Worm (Caenorhabditis elegans) whole organism, L4 larva: ENCODE data around the gene perm-3.

Source experiments
- T20F7.1 ChIP-seq: fragments of 200-800 bp; sonication (Bioruptor generic); optimal IDR thresholded peaks from 2 replicates; lab custom pipeline; 2018; ENCODE audit warnings: mild to moderate bottlenecking, missing genetic modification characterization, missing compliant biosample characterization
- Y105C5A.15 ChIP-seq: fragments of 200-800 bp; sonication (Bioruptor generic); IDR thresholded peaks from 2 replicates; pipeline ENCODE4 v1.3.6; 2022; ENCODE audit warnings: missing genetic modification characterization, missing compliant biosample characterization
- Y5F2A.4 ChIP-seq: fragments of 200-800 bp; sonication (Bioruptor generic); optimal IDR thresholded peaks from 2 replicates; lab custom pipeline; 2018; ENCODE audit warnings: mild to moderate bottlenecking, missing genetic modification characterization, missing compliant biosample characterization
- Y75B8A.6 ChIP-seq: fragments of 200-800 bp; sonication (Bioruptor generic); IDR thresholded peaks from 2 replicates; pipeline ENCODE4 v1.3.6; 2022; ENCODE audit warnings: missing genetic modification reagents, missing genetic modification characterization, missing compliant biosample characterization
- ZK337.2 ChIP-seq: fragments of 200-800 bp; sonication (Bioruptor generic); IDR thresholded peaks from 2 replicates; pipeline ENCODE4 v1.3.6; 2022; ENCODE audit warnings: missing genetic modification reagents, missing genetic modification characterization, missing compliant biosample characterization
- aha-1 ChIP-seq: fragments of 150-350 bp; peaks from one replicate; lab custom pipeline; 2014; ENCODE audit warnings: missing biosample characterization, missing genetic modification characterization
- ama-1 ChIP-seq: fragments of 150-350 bp; optimal IDR thresholded peaks from 2 replicates; lab custom pipeline; 2014; ENCODE audit warnings: inconsistent platforms, mixed read lengths
- ceh-28 ChIP-seq: fragments of 150-350 bp; optimal IDR thresholded peaks from 2 replicates; lab custom pipeline; 2014; ENCODE audit warnings: missing biosample characterization, missing genetic modification reagents, missing genetic modification characterization
- ceh-32 ChIP-seq: sonication (generic microtip); optimal IDR thresholded peaks from 2 replicates; lab custom pipeline; 2016; ENCODE audit warnings: mild to moderate bottlenecking, missing genetic modification characterization, missing compliant biosample characterization; ENCODE audit not compliant: poor library complexity
- ceh-62 ChIP-seq: sonication (generic microtip); optimal IDR thresholded peaks from 2 replicates; lab custom pipeline; 2017; ENCODE audit warnings: missing biosample characterization, missing genetic modification characterization
- ces-1 ChIP-seq: fragments of 150-350 bp; sonication (generic microtip); optimal IDR thresholded peaks from 4 replicates; lab custom pipeline; 2014; ENCODE audit warnings: missing biosample characterization, missing genetic modification reagents, missing genetic modification characterization
- daf-12 ChIP-seq: fragments of 150-350 bp; optimal IDR thresholded peaks from 2 replicates; lab custom pipeline; 2014; ENCODE audit warnings: missing biosample characterization, missing genetic modification reagents, missing genetic modification characterization
- daf-16 ChIP-seq, 3 experiments: sonication (generic microtip); optimal IDR thresholded peaks; 2 replicates each; lab custom pipeline; 2016 to 2017; ENCODE audit warnings: missing genetic modification characterization in 3 of 3, missing genetic modification reagents in 3 of 3, mild to moderate bottlenecking in 2 of 3, missing compliant biosample characterization in 2 of 3, missing biosample characterization in 1 of 3, moderate library complexity in 1 of 3
- daf-19 ChIP-seq: fragments of 200-800 bp; sonication (Bioruptor generic); conservative IDR thresholded peaks from 2 replicates; pipeline ENCODE4 v1.3.6; 2022; ENCODE audit warnings: missing genetic modification characterization, missing compliant biosample characterization
- dmd-6 ChIP-seq: fragments of 200-800 bp; sonication (Bioruptor generic); IDR thresholded peaks from 2 replicates; pipeline ENCODE4 v1.3.6; 2022; ENCODE audit warnings: missing genetic modification reagents, missing genetic modification characterization, missing compliant biosample characterization
- dpl-1 ChIP-seq: fragments of 150-350 bp; optimal IDR thresholded peaks from 2 replicates; lab custom pipeline; 2014; ENCODE audit warnings: missing biosample characterization, missing genetic modification reagents, missing genetic modification characterization
- duxl-1 ChIP-seq: sonication (generic microtip); optimal IDR thresholded peaks from 2 replicates; lab custom pipeline; 2016; ENCODE audit warnings: mild to moderate bottlenecking, missing genetic modification characterization, moderate library complexity, missing compliant biosample characterization; ENCODE audit not compliant: poor library complexity
- dve-1 ChIP-seq: sonication (generic microtip); optimal IDR thresholded peaks from 2 replicates; lab custom pipeline; 2017; ENCODE audit warnings: antibody characterized with exemption, mild to moderate bottlenecking, missing genetic modification characterization, missing compliant biosample characterization; ENCODE audit not compliant: insufficient read depth
- egl-27 ChIP-seq: sonication (generic microtip); optimal IDR thresholded peaks from 3 replicates; lab custom pipeline; 2017; ENCODE audit warnings: missing biosample characterization, missing genetic modification reagents, missing genetic modification characterization
- egl-43 ChIP-seq: fragments of 200-800 bp; sonication (Bioruptor generic); IDR thresholded peaks from 2 replicates; pipeline ENCODE4 v1.3.6; 2022; ENCODE audit warnings: missing genetic modification reagents, missing genetic modification characterization, missing compliant biosample characterization
- fkh-10 ChIP-seq: fragments of 150-350 bp; optimal IDR thresholded peaks from 2 replicates; lab custom pipeline; 2014; ENCODE audit warnings: missing biosample characterization, missing genetic modification reagents, missing genetic modification characterization
- gei-8 ChIP-seq: fragments of 200-800 bp; sonication (Bioruptor generic); optimal IDR thresholded peaks from 2 replicates; lab custom pipeline; 2018; ENCODE audit warnings: mild to moderate bottlenecking, missing genetic modification characterization, missing compliant biosample characterization
- hlh-11 ChIP-seq: fragments of 200-800 bp; sonication (Bioruptor generic); optimal IDR thresholded peaks from 2 replicates; lab custom pipeline; 2018; ENCODE audit warnings: mild to moderate bottlenecking, missing genetic modification characterization, missing compliant biosample characterization
- hlh-30 ChIP-seq: sonication (generic microtip); optimal IDR thresholded peaks from 2 replicates; lab custom pipeline; 2017; ENCODE audit warnings: antibody characterized with exemption, mild to moderate bottlenecking, missing genetic modification characterization, missing compliant biosample characterization; ENCODE audit not compliant: insufficient read depth
- hmg-1.1 ChIP-seq: fragments of 200-800 bp; sonication (Bioruptor generic); IDR thresholded peaks from 2 replicates; pipeline ENCODE4 v1.3.6; 2022; ENCODE audit warnings: missing genetic modification reagents, missing genetic modification characterization, missing compliant biosample characterization
- jun-1 ChIP-seq: fragments of 150-350 bp; optimal IDR thresholded peaks from 2 replicates; lab custom pipeline; 2014; ENCODE audit warnings: missing biosample characterization, missing genetic modification reagents, missing genetic modification characterization
- lin-13 ChIP-seq: fragments of 150-350 bp; optimal IDR thresholded peaks from 2 replicates; lab custom pipeline; 2014; ENCODE audit warnings: missing biosample characterization, missing genetic modification reagents, missing genetic modification characterization
- lin-15B ChIP-seq: fragments of 150-350 bp; sonication (generic microtip); optimal IDR thresholded peaks from 3 replicates; lab custom pipeline; 2014; ENCODE audit warnings: missing biosample characterization, missing genetic modification characterization
- lin-29 ChIP-seq: fragments of 200-800 bp; sonication (Bioruptor generic); IDR thresholded peaks from 2 replicates; pipeline ENCODE4 v1.3.6; 2022; ENCODE audit warnings: missing genetic modification reagents, missing genetic modification characterization, missing compliant biosample characterization
- lin-38 ChIP-seq: fragments of 200-800 bp; sonication (Bioruptor generic); IDR thresholded peaks from 2 replicates; pipeline ENCODE4 v1.3.6; 2022; ENCODE audit warnings: missing genetic modification reagents, missing genetic modification characterization, missing compliant biosample characterization
- lin-39 ChIP-seq: fragments of 150-350 bp; optimal IDR thresholded peaks from 2 replicates; lab custom pipeline; 2014; ENCODE audit warnings: missing biosample characterization, missing genetic modification reagents, missing genetic modification characterization
- lir-3 ChIP-seq: sonication (generic microtip); optimal IDR thresholded peaks from 2 replicates; lab custom pipeline; 2016; ENCODE audit warnings: mild to moderate bottlenecking, missing genetic modification characterization, missing compliant biosample characterization
- madf-5 ChIP-seq, 2 experiments: fragments of 200-800 bp; sonication (Bioruptor generic); IDR thresholded peaks; 2 replicates each; pipeline ENCODE4 v1.3.6; 2022; ENCODE audit warnings: missing compliant biosample characterization in 2 of 2, missing genetic modification characterization in 2 of 2
- madf-9 ChIP-seq: fragments of 200-800 bp; sonication (Bioruptor generic); conservative IDR thresholded peaks from 2 replicates; pipeline ENCODE4 v1.3.6; 2022; ENCODE audit warnings: missing genetic modification reagents, missing genetic modification characterization, missing compliant biosample characterization
- nhr-102 ChIP-seq: sonication (generic microtip); optimal IDR thresholded peaks from 2 replicates; lab custom pipeline; 2016; ENCODE audit warnings: mild to moderate bottlenecking, missing genetic modification characterization, moderate library complexity, missing compliant biosample characterization
- nhr-28 ChIP-seq: fragments of 150-350 bp; optimal IDR thresholded peaks from 2 replicates; lab custom pipeline; 2014; ENCODE audit warnings: missing biosample characterization, missing genetic modification characterization
- nhr-48 ChIP-seq: sonication (generic microtip); optimal IDR thresholded peaks from 2 replicates; lab custom pipeline; 2016; ENCODE audit warnings: mild to moderate bottlenecking, missing genetic modification characterization, missing compliant biosample characterization
- nhr-6 ChIP-seq: fragments of 150-350 bp; optimal IDR thresholded peaks from 2 replicates; lab custom pipeline; 2014; ENCODE audit warnings: missing biosample characterization, missing genetic modification characterization
- nhr-77 ChIP-seq: fragments of 150-350 bp; optimal IDR thresholded peaks from 2 replicates; lab custom pipeline; 2014; ENCODE audit warnings: missing biosample characterization, missing genetic modification characterization
- php-3 ChIP-seq: fragments of 200-800 bp; sonication (Bioruptor generic); IDR thresholded peaks from 2 replicates; pipeline ENCODE4 v1.3.6; 2022; ENCODE audit warnings: missing genetic modification reagents, missing genetic modification characterization, missing compliant biosample characterization
- pqm-1 ChIP-seq: sonication (generic microtip); optimal IDR thresholded peaks from 2 replicates; lab custom pipeline; 2017; ENCODE audit warnings: missing biosample characterization, missing genetic modification characterization
- saeg-2 ChIP-seq: fragments of 200-800 bp; sonication (Bioruptor generic); IDR thresholded peaks from 2 replicates; pipeline ENCODE4 v1.3.6; 2022; ENCODE audit warnings: missing genetic modification reagents, missing genetic modification characterization, missing compliant biosample characterization
- spr-1 ChIP-seq: sonication (generic microtip); optimal IDR thresholded peaks from 2 replicates; lab custom pipeline; 2016; ENCODE audit warnings: mild to moderate bottlenecking, missing genetic modification characterization, missing compliant biosample characterization
- tra-1 ChIP-seq: fragments of 200-800 bp; sonication (Bioruptor generic); IDR thresholded peaks from 2 replicates; pipeline ENCODE4 v1.3.6; 2022; ENCODE audit warnings: missing genetic modification reagents, missing genetic modification characterization, missing compliant biosample characterization
- zfp-3 ChIP-seq: fragments of 200-800 bp; sonication (Bioruptor generic); conservative IDR thresholded peaks from 2 replicates; pipeline ENCODE4 v1.3.6; 2022; ENCODE audit warnings: missing genetic modification reagents, missing genetic modification characterization, missing compliant biosample characterization
- zip-11 ChIP-seq: fragments of 200-800 bp; sonication (Bioruptor generic); IDR thresholded peaks from 2 replicates; pipeline ENCODE4 v1.3.6; 2022; ENCODE audit warnings: missing genetic modification characterization, missing compliant biosample characterization
- ztf-7 ChIP-seq: fragments of 150-350 bp; optimal IDR thresholded peaks from 2 replicates; lab custom pipeline; 2014; ENCODE audit warnings: missing biosample characterization, missing genetic modification characterization

The perm-3 gene

DNA sequence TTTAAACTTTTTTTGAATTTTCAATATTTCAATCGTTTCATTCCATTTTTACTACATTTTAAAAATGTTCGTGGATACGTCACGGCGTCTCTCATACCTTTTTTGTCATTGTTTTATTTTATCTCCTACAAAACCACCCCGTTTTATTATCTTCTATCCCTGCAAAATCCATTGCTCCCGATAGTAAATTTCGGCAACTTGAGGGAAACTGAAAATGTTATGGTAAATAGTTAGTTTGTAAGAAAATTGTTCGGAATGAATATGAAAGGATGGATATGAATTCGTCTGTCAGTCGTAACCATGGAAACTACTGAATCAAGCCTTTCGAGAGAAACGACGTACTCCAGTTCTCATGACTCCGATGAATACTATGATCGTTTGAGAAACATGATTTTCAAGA is 13.3 kb downstream of the perm-3 start, which contains the start of gene F41H10.2:
F41H10.2 (plus strand) TSS at position 301 of the 400 bp plus-strand sequence.
- TF ChIP-seq lin-38 (GFP tag; lab: Robert Waterston, UW) (no peak), nhr-102 (tag; lab: Kevin White, UChicago) (no peak), ceh-28 (tag; lab: Kevin White, UChicago) (no peak), lin-15B (no peak), lin-13 (no peak), aha-1 (peak; percentile 66), T20F7.1 (no peak), lin-29 (no peak)

DNA sequence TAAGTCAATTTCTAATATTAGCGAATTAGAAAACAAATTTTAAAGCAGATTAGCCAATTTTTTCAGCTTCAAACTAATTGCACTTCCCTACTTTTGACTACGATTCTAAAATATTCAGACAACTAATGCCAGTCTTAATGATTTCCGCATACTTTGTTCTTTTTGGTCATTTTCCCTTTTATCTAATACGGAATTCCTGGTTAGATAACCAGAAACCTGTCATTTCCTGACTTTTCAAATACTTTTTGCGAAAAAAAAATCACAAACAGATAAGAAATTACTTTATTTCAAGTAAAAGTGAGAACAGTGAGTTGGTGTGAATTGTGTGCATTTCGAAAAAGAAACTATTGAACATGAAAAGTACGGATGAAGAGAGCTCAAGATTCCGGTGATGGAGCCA is 14.5 kb downstream of the perm-3 start:
- TF ChIP-seq dmd-6 (GFP tag; lab: Robert Waterston, UW) (peak; percentile 77), nhr-6 (tag; lab: Kevin White, UChicago) (no peak), daf-16 (GFP tag; optimal IDR thresholded peaks at IDR 0.05; lab: Kevin White, UChicago) (no peak), daf-16 (tag; optimal IDR thresholded peaks at IDR 0.05; lab: Kevin White, UChicago) (peak; percentile 65), lin-13 (no peak), tra-1 (peak; percentile 61; the same call in 1 of the 2 replicates), php-3 (0 out of 2 replicates have a peak, but pooled peaks have one; percentile 16), nhr-28 (tag; lab: Kevin White, UChicago) (peak; percentile 53), dve-1 (peak; percentile 70), ceh-62 (tag; lab: Kevin White, UChicago) (no peak), hlh-11 (peak; percentile 14)

DNA sequence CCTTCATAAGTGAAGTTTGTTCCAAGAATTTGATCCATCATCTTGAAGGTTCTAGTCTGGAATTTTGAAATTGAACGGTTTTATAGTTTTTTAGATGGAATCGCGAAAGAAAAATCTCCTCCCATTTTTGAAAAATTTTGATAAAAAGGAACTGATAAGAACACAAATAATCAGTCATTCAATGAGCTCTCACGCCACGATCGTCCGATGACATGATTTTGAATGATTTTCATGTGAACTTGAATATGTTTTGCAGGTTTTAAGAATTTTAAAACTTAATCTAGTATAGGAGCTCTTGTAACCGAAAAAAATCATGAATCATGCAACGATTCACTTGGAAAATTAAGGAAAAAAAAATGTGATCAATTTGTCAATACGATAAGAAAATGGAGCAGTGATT is 17.5 kb downstream of the perm-3 start, which contains the start of gene elo-5:
elo-5 (minus strand) TSS at position 56 of the 400 bp plus-strand sequence.
- no peak for TF ChIP-seq Y105C5A.15
- TF ChIP-seq aha-1 = peak; percentile 48
- no peak for TF ChIP-seq lin-13
- no peak for TF ChIP-seq daf-12
- no peak for TF ChIP-seq daf-19 (GFP tag; lab: Robert Waterston, UW)
- no peak for TF ChIP-seq Y5F2A.4 (GFP tag; lab: Kevin White, UChicago)
- TF ChIP-seq dve-1 = peak; percentile 35
- no peak for TF ChIP-seq nhr-102 (tag; lab: Kevin White, UChicago)
- TF ChIP-seq duxl-1 (tag; lab: Kevin White, UChicago) = no peak
- TF ChIP-seq ZK337.2 = no peak
- TF ChIP-seq dmd-6 (GFP tag; lab: Robert Waterston, UW) = peak; percentile 53
- TF ChIP-seq spr-1 = no peak
- TF ChIP-seq ceh-62 (tag; lab: Kevin White, UChicago) = no peak
- TF ChIP-seq Y75B8A.6 (GFP tag; lab: Robert Waterston, UW) = no peak
- no peak for TF ChIP-seq jun-1
- peak; percentile 37 for TF ChIP-seq pqm-1 (tag; lab: Kevin White, UChicago)
- no peak for TF ChIP-seq dpl-1
- no peak for TF ChIP-seq ceh-28 (tag; lab: Kevin White, UChicago)
- no peak for TF ChIP-seq fkh-10 (GFP tag; lab: Kevin White, UChicago)
- no peak for TF ChIP-seq saeg-2 (GFP tag; lab: Robert Waterston, UW)
- TF ChIP-seq daf-16 (GFP tag; optimal IDR thresholded peaks at IDR 0.05; lab: Kevin White, UChicago) = no peak
- peak; percentile 75 for TF ChIP-seq daf-16 (tag; optimal IDR thresholded peaks at IDR 0.05; lab: Kevin White, UChicago)
- no peak for TF ChIP-seq zip-11 (GFP tag; lab: Robert Waterston, UW)
- TF ChIP-seq lir-3 (tag; lab: Kevin White, UChicago) = no peak
- TF ChIP-seq ztf-7 = no peak
- no peak for TF ChIP-seq gei-8
- TF ChIP-seq zfp-3 (GFP tag; lab: Robert Waterston, UW) = no peak
- no peak for TF ChIP-seq lin-39 (tag; lab: Kevin White, UChicago)
- TF ChIP-seq hmg-1.1 (GFP tag; lab: Robert Waterston, UW) = no peak
- TF ChIP-seq ces-1 = no peak
- TF ChIP-seq ceh-32 = no peak
- TF ChIP-seq egl-27 = no peak
- TF ChIP-seq hlh-30 (tag; lab: Kevin White, UChicago) = peak; percentile 25
- TF ChIP-seq madf-5 (GFP tag; IDR thresholded peaks at IDR 0.05; lab: Robert Waterston, UW) = no peak
- peak; percentile 45 for TF ChIP-seq nhr-28 (tag; lab: Kevin White, UChicago)
- no peak for TF ChIP-seq ama-1 (lab: Kevin White, UChicago)
- TF ChIP-seq hlh-11 = peak; percentile 63
- no peak for TF ChIP-seq madf-9 (GFP tag; lab: Robert Waterston, UW)
- TF ChIP-seq nhr-77 (tag; lab: Kevin White, UChicago) = no peak
- TF ChIP-seq egl-43 (GFP tag; lab: Robert Waterston, UW) = no peak
- TF ChIP-seq nhr-48 = no peak
